Worm (Caenorhabditis elegans): ENCODE results near the gene K10C8.4.

DNA sequence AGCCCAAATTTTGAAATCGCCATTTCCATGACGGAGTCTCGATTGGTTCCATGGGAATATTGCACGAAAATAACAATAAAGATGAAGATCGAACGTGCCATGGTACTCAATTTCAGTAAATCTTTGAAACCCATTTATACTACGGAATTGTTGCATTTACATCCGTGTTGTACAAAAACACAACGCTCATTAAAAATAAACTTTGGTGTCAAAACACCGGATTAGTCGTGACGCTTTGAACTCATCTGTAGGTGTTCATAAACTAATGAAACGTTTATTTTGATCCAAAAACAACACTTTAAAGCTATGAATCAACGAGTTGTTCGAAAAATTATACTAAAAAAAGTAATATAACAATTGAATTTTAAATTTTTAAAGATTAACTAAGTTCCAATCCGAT is 18.1 kb downstream of the K10C8.4 start, which contains the start of gene R11D1.4:
- TF ChIP-seq fkh-2 (tag; optimal IDR thresholded peaks at IDR 0.05) (no peak), ceh-82 (tag; optimal IDR thresholded peaks at IDR 0.05) (no peak), nhr-237 (tag; optimal IDR thresholded peaks at IDR 0.05) (no peak), lsy-12 (tag; optimal IDR thresholded peaks at IDR 0.05) (no peak)

Data from whole organism, L3 larva.